Fruit fly (Drosophila melanogaster): ENCODE results near the gene Rpt3R.

Gene Rpt3R

DNA sequence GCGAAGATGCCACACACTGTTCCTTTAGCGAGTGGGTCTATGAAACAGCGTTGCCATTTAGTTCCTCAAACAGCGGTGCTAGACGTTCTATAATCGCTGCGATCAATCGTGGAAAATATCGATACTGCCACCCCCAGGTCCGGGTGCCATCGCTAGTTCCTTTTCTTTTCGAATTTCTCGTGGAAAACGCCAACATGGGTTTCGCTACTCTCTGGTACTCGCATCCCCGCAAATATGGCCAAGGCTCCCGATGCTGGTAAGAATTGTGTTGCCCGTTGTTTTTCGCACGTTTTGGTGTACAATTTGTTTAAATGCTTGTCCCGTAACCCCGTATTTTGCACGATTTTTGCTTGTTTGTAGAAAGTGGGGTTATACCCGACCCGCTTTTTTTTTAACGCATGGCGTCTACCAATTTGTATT is 21.6 kb upstream of the Rpt3R start, which contains the start of gene RpS29 (continued):
- TF ChIP-seq Nf-YA (GFP tag; IDR thresholded peaks at IDR 0.05) (peak; percentile 59), CG12299 (tag; optimal IDR thresholded peaks at IDR 0.05) (peak; percentile 66), z (GFP tag; IDR thresholded peaks at IDR 0.05) (no peak), sens-2 (GFP tag; IDR thresholded peaks at IDR 0.05) (no peak; the same call in 1 of the 2 replicates), odd (GFP tag; optimal IDR thresholded peaks at IDR 0.05) (peak; percentile 72), eve (GFP tag; optimal IDR thresholded peaks at IDR 0.05) (no peak), CG13624 (GFP tag; optimal IDR thresholded peaks at IDR 0.05) (peak; percentile 92), CG18476 (GFP tag; optimal IDR thresholded peaks at IDR 0.05) (peak; percentile 18), lab (GFP tag; optimal IDR thresholded peaks at IDR 0.05) (peak; percentile 93), ewg (GFP tag; optimal IDR thresholded peaks at IDR 0.05) (peak; percentile 57), maf-S (GFP tag; optimal IDR thresholded peaks at IDR 0.05) (peak; percentile 84), CG11504 (tag; optimal IDR thresholded peaks at IDR 0.05) (peak; percentile 67), Nf-YC (tag; optimal IDR thresholded peaks at IDR 0.05) (peak; percentile 68), Ets65A (GFP tag) (peak; percentile 99), NFAT (GFP tag; IDR thresholded peaks at IDR 0.05) (peak; percentile 94), CG14860 (GFP tag; IDR thresholded peaks at IDR 0.05; ENCODE audit: partially characterized antibody) (peak; percentile 79), CG10654 (GFP tag; optimal IDR thresholded peaks at IDR 0.05) (peak; percentile 82), CG2120 (GFP tag; optimal IDR thresholded peaks at IDR 0.05) (peak; percentile 90), Side (GFP tag; optimal IDR thresholded peaks at IDR 0.05) (peak; percentile 86), bigmax (GFP tag; optimal IDR thresholded peaks at IDR 0.05) (peak; percentile 99), CG3995 (GFP tag; optimal IDR thresholded peaks at IDR 0.05) (peak; percentile 74), CG12236 (GFP tag; optimal IDR thresholded peaks at IDR 0.05) (peak; percentile 42), Atf3 (GFP tag; optimal IDR thresholded peaks at IDR 0.05) (peak; percentile 73), CG7357 (GFP tag; IDR thresholded peaks at IDR 0.05) (no peak), lbe (GFP tag; optimal IDR thresholded peaks at IDR 0.05) (peak; percentile 58), dimm (GFP tag; IDR thresholded peaks at IDR 0.05) (no peak), CG4424 (GFP tag; optimal IDR thresholded peaks at IDR 0.05) (peak; percentile 70), Sry-δ (GFP tag; optimal IDR thresholded peaks at IDR 0.05) (peak; percentile 100), HHEX (GFP tag; optimal IDR thresholded peaks at IDR 0.05) (peak; percentile 82), CG13123 (GFP tag; optimal IDR thresholded peaks at IDR 0.05) (peak; percentile 74), salm (tag; optimal IDR thresholded peaks at IDR 0.05) (peak; percentile 64), chn (GFP tag; optimal IDR thresholded peaks at IDR 0.05) (peak; percentile 82), pho (GFP tag; optimal IDR thresholded peaks at IDR 0.05) (peak; percentile 89), CG7745 (tag; optimal IDR thresholded peaks at IDR 0.05) (peak; percentile 1), klu (GFP tag; IDR thresholded peaks at IDR 0.05) (peak; percentile 31; the same call in 1 of the 2 replicates), tap (tag; optimal IDR thresholded peaks at IDR 0.05) (peak; percentile 38), Ada2b (GFP tag; IDR thresholded peaks at IDR 0.05) (peak; percentile 76), CG7271 (tag; optimal IDR thresholded peaks at IDR 0.05) (peak; percentile 60), esg (GFP tag; conservative IDR thresholded peaks at IDR 0.05) (peak; percentile 31; the same call in 1 of the 2 replicates), CG13296 (GFP tag; optimal IDR thresholded peaks at IDR 0.05) (peak; percentile 90), Dbx (GFP tag; IDR thresholded peaks at IDR 0.05) (peak; percentile 93), CG10565 (GFP tag; optimal IDR thresholded peaks at IDR 0.05) (no peak), CG10979 (tag; optimal IDR thresholded peaks at IDR 0.05) (peak; percentile 36), CG2712 (tag; optimal IDR thresholded peaks at IDR 0.05) (peak; percentile 73), CG15269 (tag; optimal IDR thresholded peaks at IDR 0.05) (peak; percentile 58), nau (GFP tag; optimal IDR thresholded peaks at IDR 0.05) (no peak), sc (optimal IDR thresholded peaks at IDR 0.05) (no peak), sc (GFP tag; optimal IDR thresholded peaks at IDR 0.05) (no peak), CG11247 (GFP tag; IDR thresholded peaks at IDR 0.05) (peak; percentile 84), sna (GFP tag; IDR thresholded peaks at IDR 0.05; ENCODE audit: partially characterized antibody) (peak; percentile 90), CG17829 (tag; optimal IDR thresholded peaks at IDR 0.05) (peak; percentile 74)
